Fruit fly (Drosophila melanogaster): ENCODE measurements around the gene CG3119.

DNA sequence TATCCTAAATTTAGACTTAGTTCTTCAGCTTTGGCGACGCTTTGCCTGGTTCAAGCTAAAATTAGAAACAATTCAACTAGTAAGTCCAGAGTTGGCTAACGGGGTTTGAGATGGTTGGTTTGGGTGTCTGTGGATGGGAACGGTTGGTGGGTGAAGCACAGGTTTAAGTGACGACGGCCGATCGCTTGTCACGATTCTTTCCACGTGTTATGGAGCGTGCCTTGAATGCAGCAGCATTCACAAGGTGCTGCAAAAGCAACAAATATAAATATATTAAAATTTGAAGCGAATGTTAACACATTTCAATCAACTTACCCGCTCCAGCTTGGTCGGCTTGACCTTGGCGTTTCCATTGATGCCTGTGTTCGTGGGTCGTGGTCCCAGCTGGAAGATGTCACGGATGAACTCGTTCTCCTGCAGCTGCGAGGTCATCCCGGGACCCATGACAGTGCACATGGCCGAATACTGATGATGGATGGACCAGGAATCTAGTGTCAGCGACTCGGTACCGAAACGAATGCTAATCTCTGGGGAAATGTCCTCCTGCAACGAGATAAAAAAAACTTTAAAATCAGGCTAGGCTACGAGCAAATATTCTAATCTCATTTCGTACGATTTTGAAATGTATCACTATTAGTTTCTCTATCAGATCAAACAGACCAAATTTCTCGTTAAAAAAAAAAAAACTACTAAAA, 31.5 kb upstream of the CG3119 start, which contains the start of gene CG8813:
- TF ChIP-seq CG6792 (GFP tag; optimal IDR thresholded peaks at IDR 0.05), result no peak
- no peak for TF ChIP-seq esn (GFP tag; optimal IDR thresholded peaks at IDR 0.05)
- no peak for TF ChIP-seq CG9139 (GFP tag; optimal IDR thresholded peaks at IDR 0.05)
- no peak for TF ChIP-seq Sox102F (GFP tag; optimal IDR thresholded peaks at IDR 0.05)

Measured in whole organism, prepupa.